Fruit fly (Drosophila melanogaster): ENCODE results near the gene Spag1.
A peak's percentile ranks its signal among the peaks of the same experiment; 100 is the strongest.

Gene Spag1

DNA sequence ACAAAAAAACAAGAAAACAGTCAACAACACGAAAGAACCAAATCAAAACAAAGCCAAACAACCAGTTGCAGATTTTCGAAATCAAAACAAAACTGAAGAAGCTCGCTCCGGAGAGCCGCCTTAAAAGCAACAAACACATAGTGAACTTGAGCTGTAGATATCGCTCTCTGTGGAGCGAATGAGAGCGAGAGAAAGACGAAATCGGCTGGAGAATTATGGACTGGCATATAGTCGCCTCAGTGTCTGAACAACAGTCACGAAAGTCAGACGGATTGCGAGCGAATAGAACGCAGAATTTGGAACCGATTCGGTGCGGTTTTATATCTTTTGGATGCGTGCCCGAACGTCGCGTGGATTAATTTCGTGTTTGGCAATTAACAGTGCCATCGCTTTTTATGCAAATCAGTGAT, 32.7 kb downstream of the Spag1 start (continued):
- TF ChIP-seq NC2α (GFP tag; optimal IDR thresholded peaks at IDR 0.05) (no peak), Gsc (GFP tag; IDR thresholded peaks at IDR 0.05) (no peak), CG7987 (GFP tag; optimal IDR thresholded peaks at IDR 0.05) (peak; percentile 47), gce (GFP tag; IDR thresholded peaks at IDR 0.05) (no peak), chinmo (GFP tag; IDR thresholded peaks at IDR 0.05; ENCODE audit: partially characterized antibody) (peak; percentile 93; the same call in 3 of the 4 replicates), twi (tag; optimal IDR thresholded peaks at IDR 0.05) (no peak), CG14965 (GFP tag; optimal IDR thresholded peaks at IDR 0.05; ENCODE audit: borderline replicate concordance) (no peak), CG4854 (GFP tag; optimal IDR thresholded peaks at IDR 0.05) (no peak), CG18619 (GFP tag; optimal IDR thresholded peaks at IDR 0.05) (no peak), CG9932 (GFP tag; IDR thresholded peaks at IDR 0.05) (peak; percentile 26; the same call in 1 of the 2 replicates), Fer2 (tag; optimal IDR thresholded peaks at IDR 0.05) (no peak), nom (GFP tag; optimal IDR thresholded peaks at IDR 0.05) (no peak), CG4282 (GFP tag; optimal IDR thresholded peaks at IDR 0.05) (no peak), Hand (GFP tag; optimal IDR thresholded peaks at IDR 0.05) (no peak), Dbx (GFP tag; IDR thresholded peaks at IDR 0.05) (peak; percentile 53; the same call in 2 of the 3 replicates), Sin3A (optimal IDR thresholded peaks at IDR 0.05) (no peak), Hr39 (optimal IDR thresholded peaks at IDR 0.05) (no peak), stc (GFP tag; IDR thresholded peaks at IDR 0.05) (no peak; the same call in 1 of the 2 replicates), gfzf (GFP tag; optimal IDR thresholded peaks at IDR 0.05) (no peak), fu2 (GFP tag; optimal IDR thresholded peaks at IDR 0.05) (no peak), Hr51 (GFP tag; optimal IDR thresholded peaks at IDR 0.05) (no peak), pb (GFP tag; optimal IDR thresholded peaks at IDR 0.05) (peak; percentile 19), CG6272 (GFP tag; IDR thresholded peaks at IDR 0.05) (no peak), Ssrp (tag; optimal IDR thresholded peaks at IDR 0.05) (no peak), CG15514 (GFP tag; optimal IDR thresholded peaks at IDR 0.05) (peak; percentile 6), CG6791 (GFP tag; IDR thresholded peaks at IDR 0.05; ENCODE audit: partially characterized antibody) (no peak), pan (optimal IDR thresholded peaks at IDR 0.05) (no peak), pan (GFP tag; optimal IDR thresholded peaks at IDR 0.05 in 1 of 2, IDR thresholded peaks at IDR 0.05 in 1 of 2) (peak in 1 of 2 experiments; percentile 42), wek (GFP tag; optimal IDR thresholded peaks at IDR 0.05) (no peak), CG12744 (GFP tag; optimal IDR thresholded peaks at IDR 0.05) (no peak), jumu (GFP tag; optimal IDR thresholded peaks at IDR 0.05) (no peak), CG16863 (GFP tag; optimal IDR thresholded peaks at IDR 0.05) (no peak), CG1529 (GFP tag; optimal IDR thresholded peaks at IDR 0.05) (no peak), CG10321 (GFP tag; IDR thresholded peaks at IDR 0.05) (no peak), CG6854 (GFP tag; optimal IDR thresholded peaks at IDR 0.05) (peak; percentile 49), Doc2 (GFP tag; IDR thresholded peaks at IDR 0.05) (no peak), trem (tag; optimal IDR thresholded peaks at IDR 0.05) (no peak), ato (GFP tag; IDR thresholded peaks at IDR 0.05; ENCODE audit: partially characterized antibody) (no peak), Opbp (GFP tag; IDR thresholded peaks at IDR 0.05; ENCODE audit: partially characterized antibody) (peak; percentile 16; the same call in 1 of the 3 replicates), Med (GFP tag) (peak; percentile 83), rib (GFP tag; IDR thresholded peaks at IDR 0.05) (no peak; the same call in 1 of the 2 replicates), cg (GFP tag; optimal IDR thresholded peaks at IDR 0.05) (no peak), pzg (GFP tag; optimal IDR thresholded peaks at IDR 0.05) (no peak), vfl (GFP tag; optimal IDR thresholded peaks at IDR 0.05) (no peak), emc (GFP tag; optimal IDR thresholded peaks at IDR 0.05) (no peak), CG16779 (GFP tag; IDR thresholded peaks at IDR 0.05) (0 out of 2 replicates have a peak, but pooled peaks have one; percentile 39), wdn (GFP tag; IDR thresholded peaks at IDR 0.05) (no peak), corto (GFP tag; optimal IDR thresholded peaks at IDR 0.05) (no peak), Dp (GFP tag; optimal IDR thresholded peaks at IDR 0.05) (no peak), CG11456 (GFP tag; IDR thresholded peaks at IDR 0.05) (no peak), Tbp (GFP tag; optimal IDR thresholded peaks at IDR 0.05) (no peak), Deaf1 (tag; optimal IDR thresholded peaks at IDR 0.05) (peak; percentile 68)
